Worm (Caenorhabditis elegans): Measurements from ENCODE around the gene alh-9.

ce11 chrIII:5869429-5869828, 13.6 kb downstream of the alh-9 start, which contains the start of gene F01F1.15:
- TF ChIP-seq flt-1 (GFP tag; IDR thresholded peaks at IDR 0.05) (no peak), F13C5.2 (tag; optimal IDR thresholded peaks at IDR 0.05) (no peak), tbx-37 (GFP tag; conservative IDR thresholded peaks at IDR 0.05) (no peak), hnd-1 (tag; optimal IDR thresholded peaks at IDR 0.05) (no peak), aly-1 (tag; optimal IDR thresholded peaks at IDR 0.05) (no peak), scrt-1 (GFP tag; IDR thresholded peaks at IDR 0.05) (no peak), sea-1 (GFP tag; conservative IDR thresholded peaks at IDR 0.05) (no peak), ama-1 (optimal IDR thresholded peaks at IDR 0.05) (no peak)

All from whole organism, early embryonic.